Worm (Caenorhabditis elegans) whole organism, late embryonic: ENCODE data around the gene srlf-17.

Experiments
- C38D4.7 ChIP-seq: fragments of 200-800 bp; sonication (Bioruptor generic); optimal IDR thresholded peaks from 2 replicates; lab custom pipeline; 2018; ENCODE audit warnings: mild to moderate bottlenecking, missing genetic modification characterization, moderate library complexity, missing compliant biosample characterization
- F13H6.1 ChIP-seq: sonication (generic microtip); optimal IDR thresholded peaks from 2 replicates; lab custom pipeline; 2016; ENCODE audit warnings: missing genetic modification characterization, missing compliant biosample characterization
- K09A11.1 ChIP-seq: sonication (generic microtip); optimal IDR thresholded peaks from 2 replicates; lab custom pipeline; 2017; ENCODE audit warnings: antibody characterized with exemption, mild to moderate bottlenecking, missing genetic modification characterization, missing compliant biosample characterization; ENCODE audit not compliant: insufficient read depth
- T23F11.4 ChIP-seq: fragments of 200-800 bp; sonication (Bioruptor generic); optimal IDR thresholded peaks from 2 replicates; lab custom pipeline; 2018; ENCODE audit warnings: mild to moderate bottlenecking, missing genetic modification characterization, missing compliant biosample characterization
- ahr-1 ChIP-seq: sonication (generic microtip); optimal IDR thresholded peaks from 2 replicates; lab custom pipeline; 2016; ENCODE audit warnings: missing genetic modification characterization, missing compliant biosample characterization
- ama-1 ChIP-seq: fragments of 150-350 bp; optimal IDR thresholded peaks from 2 replicates; lab custom pipeline; 2014
- ceh-14 ChIP-seq: sonication (generic microtip); optimal IDR thresholded peaks from 2 replicates; lab custom pipeline; 2016; ENCODE audit warnings: missing genotype, missing genetic modification characterization, missing compliant biosample characterization
- ceh-30 ChIP-seq: fragments of 150-350 bp; optimal IDR thresholded peaks from 2 replicates; lab custom pipeline; 2014; ENCODE audit warnings: missing biosample characterization, missing genetic modification characterization
- ceh-31 ChIP-seq: sonication (generic microtip); optimal IDR thresholded peaks from 2 replicates; lab custom pipeline; 2016; ENCODE audit warnings: missing genetic modification characterization, missing compliant biosample characterization
- ceh-34 ChIP-seq: sonication (generic microtip); optimal IDR thresholded peaks from 2 replicates; lab custom pipeline; 2016; ENCODE audit warnings: mild to moderate bottlenecking, missing genetic modification characterization, missing compliant biosample characterization
- ceh-6 ChIP-seq: fragments of 200-800 bp; sonication (Bioruptor generic); optimal IDR thresholded peaks from 2 replicates; lab custom pipeline; 2018; ENCODE audit warnings: mild to moderate bottlenecking, missing genetic modification characterization, missing compliant biosample characterization
- ceh-9 ChIP-seq: sonication (generic microtip); optimal IDR thresholded peaks from 2 replicates; lab custom pipeline; 2016; ENCODE audit warnings: mild to moderate bottlenecking, missing genetic modification characterization, inconsistent platforms, missing compliant biosample characterization
- che-1 ChIP-seq: sonication (generic microtip); optimal IDR thresholded peaks from 2 replicates; lab custom pipeline; 2016; ENCODE audit warnings: mild to moderate bottlenecking, missing genetic modification characterization, missing compliant biosample characterization
- eyg-1 ChIP-seq: sonication (generic microtip); optimal IDR thresholded peaks from 2 replicates; lab custom pipeline; 2016; ENCODE audit warnings: missing genotype, missing genetic modification characterization, missing compliant biosample characterization
- gmeb-2 ChIP-seq: sonication (generic microtip); optimal IDR thresholded peaks from 2 replicates; lab custom pipeline; 2016; ENCODE audit warnings: missing genetic modification characterization, inconsistent platforms, missing compliant biosample characterization
- hlh-13 ChIP-seq: fragments of 200-800 bp; sonication (Bioruptor generic); optimal IDR thresholded peaks from 2 replicates; lab custom pipeline; 2018; ENCODE audit warnings: mild to moderate bottlenecking, missing genetic modification characterization, missing compliant biosample characterization
- hlh-30 ChIP-seq: sonication (generic microtip); optimal IDR thresholded peaks from 2 replicates; lab custom pipeline; 2017; ENCODE audit warnings: antibody characterized with exemption, missing genetic modification characterization, missing compliant biosample characterization; ENCODE audit not compliant: insufficient read depth
- hlh-6 ChIP-seq: sonication (generic microtip); optimal IDR thresholded peaks from 2 replicates; lab custom pipeline; 2016; ENCODE audit warnings: missing genotype, missing genetic modification characterization, missing compliant biosample characterization
- lin-11 ChIP-seq: fragments of 200-800 bp; sonication (Bioruptor generic); optimal IDR thresholded peaks from 2 replicates; lab custom pipeline; 2018; ENCODE audit warnings: mild to moderate bottlenecking, missing genetic modification characterization, missing compliant biosample characterization
- nfya-1 ChIP-seq: sonication (generic microtip); optimal IDR thresholded peaks from 2 replicates; lab custom pipeline; 2017; ENCODE audit warnings: missing genetic modification characterization, mild to moderate bottlenecking, missing compliant biosample characterization, antibody characterized with exemption, moderate library complexity
- npax-4 ChIP-seq: sonication (generic microtip); optimal IDR thresholded peaks from 2 replicates; lab custom pipeline; 2016; ENCODE audit warnings: missing genetic modification characterization, missing compliant biosample characterization
- pag-3 ChIP-seq: sonication (generic microtip); optimal IDR thresholded peaks from 2 replicates; lab custom pipeline; 2016; ENCODE audit warnings: missing compliant biosample characterization, missing genetic modification characterization, borderline replicate concordance
- pat-9 ChIP-seq: fragments of 200-800 bp; sonication (Bioruptor generic); optimal IDR thresholded peaks from 2 replicates; lab custom pipeline; 2018; ENCODE audit warnings: mild to moderate bottlenecking, missing genetic modification characterization, moderate library complexity, missing compliant biosample characterization
- pax-1 ChIP-seq: fragments of 150-350 bp; optimal IDR thresholded peaks from 2 replicates; lab custom pipeline; 2014; ENCODE audit warnings: missing biosample characterization, missing genetic modification characterization
- pha-4 ChIP-seq: fragments of 150-350 bp; optimal IDR thresholded peaks from 2 replicates; lab custom pipeline; 2018; ENCODE audit warnings: missing biosample characterization, missing genetic modification reagents, missing genetic modification characterization
- pqm-1 ChIP-seq: sonication (generic microtip); optimal IDR thresholded peaks from 2 replicates; lab custom pipeline; 2016; ENCODE audit warnings: missing genetic modification characterization, missing compliant biosample characterization
- ref-2 ChIP-seq: sonication (generic microtip); optimal IDR thresholded peaks from 2 replicates; lab custom pipeline; 2016; ENCODE audit warnings: missing genetic modification characterization, missing compliant biosample characterization
- sox-4 ChIP-seq: sonication (generic microtip); optimal IDR thresholded peaks from 2 replicates; lab custom pipeline; 2017; ENCODE audit warnings: mild to moderate bottlenecking, missing genetic modification characterization, inconsistent platforms, missing compliant biosample characterization
- tbx-2 ChIP-seq: sonication (generic microtip); optimal IDR thresholded peaks from 2 replicates; lab custom pipeline; 2016; ENCODE audit warnings: missing genetic modification characterization, missing compliant biosample characterization
- ttx-3 ChIP-seq: sonication (generic microtip); optimal IDR thresholded peaks from 2 replicates; lab custom pipeline; 2016; ENCODE audit warnings: missing genetic modification reagents, missing genetic modification characterization, missing compliant biosample characterization
- unc-3 ChIP-seq, 2 experiments: fragments of 200-800 bp in 1 of 2; sonication (Bioruptor generic) in 1 of 2; sonication (generic microtip) in 1 of 2; conservative IDR thresholded peaks in 1 of 2; optimal IDR thresholded peaks in 1 of 2; 2 replicates each; pipeline versions ENCODE4 v1.3.6 to Lab custom; 2016 to 2022; ENCODE audit warnings: missing compliant biosample characterization in 2 of 2, missing genetic modification characterization in 2 of 2, missing genetic modification reagents in 1 of 2
- unc-55 ChIP-seq: sonication (generic microtip); optimal IDR thresholded peaks from 2 replicates; lab custom pipeline; 2017; ENCODE audit warnings: missing biosample characterization, missing genetic modification reagents, missing genetic modification characterization
- zip-5 ChIP-seq: sonication (generic microtip); optimal IDR thresholded peaks from 2 replicates; lab custom pipeline; 2016; ENCODE audit warnings: missing genetic modification characterization, missing compliant biosample characterization

Gene srlf-17

ce11 chrIV:11142314-11143227, 40.1 kb upstream of the srlf-17 start, which contains the start of gene skih-2:
skih-2 (minus strand) TSS chrIV:11142364.
- TF ChIP-seq ceh-31 (tag; lab: Kevin White, UChicago) (no peak), unc-3 (GFP tag; conservative IDR thresholded peaks at IDR 0.05; lab: Robert Waterston, UW) (no peak), unc-3 (tag; optimal IDR thresholded peaks at IDR 0.05; lab: Kevin White, UChicago) (no peak), zip-5 (no peak), pag-3 (tag; lab: Kevin White, UChicago) (no peak), nfya-1 (tag; lab: Kevin White, UChicago) (peak; percentile 27), F13H6.1 (no peak), T23F11.4 (GFP tag; lab: Kevin White, UChicago) (no peak), npax-4 (no peak), sox-4 (tag; lab: Kevin White, UChicago) (no peak), ceh-34 (peak; percentile 90)

- no peak for TF ChIP-seq K09A11.1 (tag; lab: Kevin White, UChicago)
- TF ChIP-seq ahr-1 (tag; lab: Kevin White, UChicago): no peak
- TF ChIP-seq ama-1 (lab: Kevin White, UChicago): no peak
- TF ChIP-seq C38D4.7 (GFP tag; lab: Kevin White, UChicago): no peak
- TF ChIP-seq T23F11.4 (GFP tag; lab: Kevin White, UChicago): no peak
- TF ChIP-seq ceh-14 (tag; lab: Kevin White, UChicago): no peak
- no peak for TF ChIP-seq pat-9 (tag; lab: Kevin White, UChicago)
Observed at ce11 chrIV:11131268-11131667, 28.8 kb upstream of the srlf-17 start, which contains the start of gene ard-1. ard-1 (plus strand) TSS chrIV:11131279.

- TF ChIP-seq tbx-2 (tag; lab: Kevin White, UChicago) (no peak), nfya-1 (tag; lab: Kevin White, UChicago) (no peak), zip-5 (no peak), che-1 (tag; lab: Kevin White, UChicago) (no peak), ceh-6 (GFP tag; lab: Kevin White, UChicago) (no peak), ceh-34 (no peak), T23F11.4 (GFP tag; lab: Kevin White, UChicago) (no peak), ceh-9 (tag; lab: Kevin White, UChicago) (no peak)
Observed at ce11 chrIV:11130774-11131173, 28.3 kb upstream of the srlf-17 start.

- no peak for TF ChIP-seq ceh-30
- no peak for TF ChIP-seq sox-4 (tag; lab: Kevin White, UChicago)
- TF ChIP-seq eyg-1: no peak
- TF ChIP-seq C38D4.7 (GFP tag; lab: Kevin White, UChicago): no peak
- no peak for TF ChIP-seq gmeb-2 (tag; lab: Kevin White, UChicago)
- TF ChIP-seq pha-4 (tag; lab: Kevin White, UChicago): no peak
- TF ChIP-seq pag-3 (tag; lab: Kevin White, UChicago): no peak
- TF ChIP-seq ttx-3: no peak
- TF ChIP-seq pax-1 (tag; lab: Kevin White, UChicago): no peak
- TF ChIP-seq hlh-30 (tag; lab: Kevin White, UChicago): no peak
- no peak for TF ChIP-seq unc-55 (GFP tag; lab: Kevin White, UChicago)
- TF ChIP-seq pqm-1 (tag; lab: Kevin White, UChicago): no peak
- TF ChIP-seq ref-2: no peak
- TF ChIP-seq hlh-13 (GFP tag; lab: Kevin White, UChicago): no peak
- TF ChIP-seq ceh-34: no peak
- no peak for TF ChIP-seq ceh-6 (GFP tag; lab: Kevin White, UChicago)
- no peak for TF ChIP-seq lin-11 (tag; lab: Kevin White, UChicago)
- no peak for TF ChIP-seq ahr-1 (tag; lab: Kevin White, UChicago)
- TF ChIP-seq hlh-6 (tag; lab: Kevin White, UChicago): no peak
- TF ChIP-seq, all 69 proteins: peak for 0
Observed at ce11 chrIV:11126028-11126427, 23.5 kb upstream of the srlf-17 start.
